Worm (Caenorhabditis elegans): ENCODE data around the gene F44A2.3.
A peak's percentile ranks its signal among the peaks of the same experiment; 100 is the strongest.

F44A2.3 gene

ce11 chrV:9305116-9305515 lies at the start of gene F44A2.3:
Gene F44A2.3, plus strand, starts transcription at chrV:9305416.
- TF ChIP-seq dao-5 (tag; optimal IDR thresholded peaks at IDR 0.05) (no peak), him-1 (tag; optimal IDR thresholded peaks at IDR 0.05) (no peak), W03F9.2 (tag; optimal IDR thresholded peaks at IDR 0.05) (no peak)

- no peak for TF ChIP-seq him-1 (tag; optimal IDR thresholded peaks at IDR 0.05)
- no peak for TF ChIP-seq W03F9.2 (tag; optimal IDR thresholded peaks at IDR 0.05)
- no peak for TF ChIP-seq dao-5 (tag; optimal IDR thresholded peaks at IDR 0.05)
Measured at ce11 chrV:9255480-9255879, 49.7 kb upstream of the F44A2.3 start.

- TF ChIP-seq W03F9.2 (tag; optimal IDR thresholded peaks at IDR 0.05) (no peak), him-1 (tag; optimal IDR thresholded peaks at IDR 0.05) (no peak), dao-5 (tag; optimal IDR thresholded peaks at IDR 0.05) (no peak)
Measured at ce11 chrV:9257467-9257866, 47.7 kb upstream of the F44A2.3 start, which contains the start of gene F07C3.16. Gene F07C3.16, minus strand, starts transcription at chrV:9257567.

ce11 chrV:9260411-9260810 lies 44.8 kb upstream of the F44A2.3 start:
- no peak for TF ChIP-seq him-1 (tag; optimal IDR thresholded peaks at IDR 0.05)
- TF ChIP-seq W03F9.2 (tag; optimal IDR thresholded peaks at IDR 0.05) = no peak
- no peak for TF ChIP-seq dao-5 (tag; optimal IDR thresholded peaks at IDR 0.05)

ce11 chrV:9261492-9261891 lies 43.7 kb upstream of the F44A2.3 start, which contains the start of gene nhr-36:
Gene nhr-36, minus strand, starts transcription at chrV:9261592.
- TF ChIP-seq dao-5 (tag; optimal IDR thresholded peaks at IDR 0.05) = no peak
- no peak for TF ChIP-seq W03F9.2 (tag; optimal IDR thresholded peaks at IDR 0.05)
- no peak for TF ChIP-seq him-1 (tag; optimal IDR thresholded peaks at IDR 0.05)

- TF ChIP-seq him-1 (tag; optimal IDR thresholded peaks at IDR 0.05) = no peak
- TF ChIP-seq W03F9.2 (tag; optimal IDR thresholded peaks at IDR 0.05) = no peak
- no peak for TF ChIP-seq dao-5 (tag; optimal IDR thresholded peaks at IDR 0.05)
Measured at ce11 chrV:9262708-9263107, 42.5 kb upstream of the F44A2.3 start.

ce11 chrV:9266399-9266798 lies 38.8 kb upstream of the F44A2.3 start, which contains the start of gene slc-17.7:
Gene slc-17.7, minus strand, starts transcription at chrV:9266499.
- TF ChIP-seq W03F9.2 (tag; optimal IDR thresholded peaks at IDR 0.05) (no peak), dao-5 (tag; optimal IDR thresholded peaks at IDR 0.05) (no peak), him-1 (tag; optimal IDR thresholded peaks at IDR 0.05) (no peak)

- TF ChIP-seq W03F9.2 (tag; optimal IDR thresholded peaks at IDR 0.05) = no peak
- no peak for TF ChIP-seq dao-5 (tag; optimal IDR thresholded peaks at IDR 0.05)
- no peak for TF ChIP-seq him-1 (tag; optimal IDR thresholded peaks at IDR 0.05)
Measured at ce11 chrV:9268202-9268601, 37.0 kb upstream of the F44A2.3 start.

ce11 chrV:9270442-9270841 lies 34.8 kb upstream of the F44A2.3 start:
- TF ChIP-seq dao-5 (tag; optimal IDR thresholded peaks at IDR 0.05) (no peak), him-1 (tag; optimal IDR thresholded peaks at IDR 0.05) (no peak), W03F9.2 (tag; optimal IDR thresholded peaks at IDR 0.05) (no peak)

- TF ChIP-seq dao-5 (tag; optimal IDR thresholded peaks at IDR 0.05) = no peak
- TF ChIP-seq W03F9.2 (tag; optimal IDR thresholded peaks at IDR 0.05) = no peak
- TF ChIP-seq him-1 (tag; optimal IDR thresholded peaks at IDR 0.05) = no peak
Measured at ce11 chrV:9271835-9272234, 33.4 kb upstream of the F44A2.3 start.

- TF ChIP-seq W03F9.2 (tag; optimal IDR thresholded peaks at IDR 0.05) (no peak), him-1 (tag; optimal IDR thresholded peaks at IDR 0.05) (no peak), dao-5 (tag; optimal IDR thresholded peaks at IDR 0.05) (no peak)
Measured at ce11 chrV:9272624-9273023, 32.6 kb upstream of the F44A2.3 start.

ce11 chrV:9273587-9273986 lies 31.6 kb upstream of the F44A2.3 start:
- TF ChIP-seq him-1 (tag; optimal IDR thresholded peaks at IDR 0.05) (peak; percentile 55), dao-5 (tag; optimal IDR thresholded peaks at IDR 0.05) (no peak), W03F9.2 (tag; optimal IDR thresholded peaks at IDR 0.05) (no peak)

- TF ChIP-seq him-1 (tag; optimal IDR thresholded peaks at IDR 0.05) (no peak), W03F9.2 (tag; optimal IDR thresholded peaks at IDR 0.05) (no peak), dao-5 (tag; optimal IDR thresholded peaks at IDR 0.05) (no peak)
Measured at ce11 chrV:9274127-9275042, 30.8 kb upstream of the F44A2.3 start.

ce11 chrV:9282110-9282509 lies 23.1 kb upstream of the F44A2.3 start, which contains the start of gene hlh-10:
Gene hlh-10, minus strand, starts transcription at chrV:9282210.
- no peak for TF ChIP-seq dao-5 (tag; optimal IDR thresholded peaks at IDR 0.05)
- TF ChIP-seq him-1 (tag; optimal IDR thresholded peaks at IDR 0.05) = no peak
- TF ChIP-seq W03F9.2 (tag; optimal IDR thresholded peaks at IDR 0.05) = no peak
